Fruit fly (Drosophila melanogaster) whole organism: Measurements from ENCODE around the gene Vha100-1.

ENCODE experiments used
- EcR ChIP-seq, 2 experiments: fragments of >200 bp; optimal IDR thresholded peaks; 2 replicates each; lab custom pipeline; 2017; ENCODE audit warnings: missing biosample characterization in 2 of 2, missing genetic modification characterization in 2 of 2, missing genetic modification reagents in 2 of 2
- pan ChIP-seq: fragments of >200 bp; optimal IDR thresholded peaks from 2 replicates; lab custom pipeline; 2017
- psq ChIP-seq: fragments of >200 bp; optimal IDR thresholded peaks from 2 replicates; lab custom pipeline; 2017

dm6 chr3R:29086896-29087295 is 44.1 kb upstream of the Vha100-1 start:
- TF ChIP-seq psq (lab: Kevin White, UChicago) (no peak), EcR (GFP tag; optimal IDR thresholded peaks at IDR 0.05; lab: Kevin White, UChicago) (no peak), pan (no peak)
